Fruit fly (Drosophila melanogaster) Kc167 (cell line): ENCODE results near the gene lqfR.

Experiments used
- Myc ChIP-seq: fragments of >200 bp; optimal IDR thresholded peaks from 2 replicates; lab custom pipeline; 2017; ENCODE audit warnings: missing external identifiers
- Sin3A ChIP-seq: fragments of >200 bp; optimal IDR thresholded peaks from 2 replicates; lab custom pipeline; 2018; ENCODE audit warnings: missing external identifiers
- h ChIP-seq: fragments of >200 bp; optimal IDR thresholded peaks from 3 replicates; lab custom pipeline; 2018; ENCODE audit warnings: missing external identifiers
- insv ChIP-seq: fragments of >200 bp; optimal IDR thresholded peaks from 3 replicates; lab custom pipeline; 2018; ENCODE audit warnings: missing external identifiers
- psq ChIP-seq: fragments of >200 bp; optimal IDR thresholded peaks from 2 replicates; lab custom pipeline; 2017; ENCODE audit warnings: missing external identifiers
- ttk ChIP-seq: sonication (Bioruptor generic); optimal IDR thresholded peaks from 2 replicates; lab custom pipeline; 2017; ENCODE audit warnings: missing external identifiers

dm6 chr3R:22405639-22406038 is 5.5 kb upstream of the lqfR start, which contains the start of gene CG13855:
- TF ChIP-seq insv (no peak), Sin3A (lab: Kevin White, UChicago) (no peak), h (lab: Kevin White, UChicago) (no peak), Myc (lab: Kevin White, UChicago) (no peak), psq (lab: Kevin White, UChicago) (no peak), ttk (lab: Kevin White, UChicago) (no peak)
